Worm (Caenorhabditis elegans) whole organism, late embryonic: ENCODE measurements around the gene F44E5.15.

Experiments used
- C08G9.2 ChIP-seq: sonication (generic microtip); optimal IDR thresholded peaks from 2 replicates; lab custom pipeline; 2016; ENCODE audit warnings: mild to moderate bottlenecking, missing genetic modification characterization, moderate library complexity, missing compliant biosample characterization
- C38D4.7 ChIP-seq: fragments of 200-800 bp; sonication (Bioruptor generic); optimal IDR thresholded peaks from 2 replicates; lab custom pipeline; 2018; ENCODE audit warnings: mild to moderate bottlenecking, missing genetic modification characterization, moderate library complexity, missing compliant biosample characterization
- K02D7.2 ChIP-seq: sonication (generic microtip); optimal IDR thresholded peaks from 2 replicates; lab custom pipeline; 2017; ENCODE audit warnings: mild to moderate bottlenecking, missing genetic modification characterization, missing compliant biosample characterization
- K09A11.1 ChIP-seq: sonication (generic microtip); optimal IDR thresholded peaks from 2 replicates; lab custom pipeline; 2017; ENCODE audit warnings: antibody characterized with exemption, mild to moderate bottlenecking, missing genetic modification characterization, missing compliant biosample characterization; ENCODE audit not compliant: insufficient read depth
- Y22D7AL.16 ChIP-seq: sonication (generic microtip); optimal IDR thresholded peaks from 2 replicates; lab custom pipeline; 2016; ENCODE audit warnings: missing genetic modification characterization, missing compliant biosample characterization
- ahr-1 ChIP-seq: sonication (generic microtip); optimal IDR thresholded peaks from 2 replicates; lab custom pipeline; 2016; ENCODE audit warnings: missing genetic modification characterization, missing compliant biosample characterization
- ceh-18 ChIP-seq: sonication (generic microtip); optimal IDR thresholded peaks from 2 replicates; lab custom pipeline; 2016; ENCODE audit warnings: missing genetic modification characterization, missing compliant biosample characterization
- ceh-19 ChIP-seq: fragments of 200-800 bp; sonication (Bioruptor generic); optimal IDR thresholded peaks from 2 replicates; lab custom pipeline; 2018; ENCODE audit warnings: mild to moderate bottlenecking, missing genetic modification characterization, missing compliant biosample characterization
- ceh-31 ChIP-seq: sonication (generic microtip); optimal IDR thresholded peaks from 2 replicates; lab custom pipeline; 2016; ENCODE audit warnings: missing genetic modification characterization, missing compliant biosample characterization
- ceh-6 ChIP-seq: fragments of 200-800 bp; sonication (Bioruptor generic); optimal IDR thresholded peaks from 2 replicates; lab custom pipeline; 2018; ENCODE audit warnings: mild to moderate bottlenecking, missing genetic modification characterization, missing compliant biosample characterization
- che-1 ChIP-seq: sonication (generic microtip); optimal IDR thresholded peaks from 2 replicates; lab custom pipeline; 2016; ENCODE audit warnings: mild to moderate bottlenecking, missing genetic modification characterization, missing compliant biosample characterization
- elt-2 ChIP-seq: sonication (generic microtip); optimal IDR thresholded peaks from 2 replicates; lab custom pipeline; 2016; ENCODE audit warnings: missing genetic modification reagents, missing genetic modification characterization, missing compliant biosample characterization
- ets-4 ChIP-seq: sonication (generic microtip); optimal IDR thresholded peaks from 2 replicates; lab custom pipeline; 2016; ENCODE audit warnings: missing genetic modification characterization, missing compliant biosample characterization
- fkh-10 ChIP-seq: fragments of 150-350 bp; optimal IDR thresholded peaks from 2 replicates; lab custom pipeline; 2014; ENCODE audit warnings: missing biosample characterization, missing genetic modification reagents, missing genetic modification characterization
- fkh-6 ChIP-seq: sonication (generic microtip); optimal IDR thresholded peaks from 2 replicates; lab custom pipeline; 2016; ENCODE audit warnings: missing genetic modification characterization, missing compliant biosample characterization
- gmeb-2 ChIP-seq: sonication (generic microtip); optimal IDR thresholded peaks from 2 replicates; lab custom pipeline; 2016; ENCODE audit warnings: missing genetic modification characterization, inconsistent platforms, missing compliant biosample characterization
- hlh-13 ChIP-seq: fragments of 200-800 bp; sonication (Bioruptor generic); optimal IDR thresholded peaks from 2 replicates; lab custom pipeline; 2018; ENCODE audit warnings: mild to moderate bottlenecking, missing genetic modification characterization, missing compliant biosample characterization
- hlh-30 ChIP-seq: sonication (generic microtip); optimal IDR thresholded peaks from 2 replicates; lab custom pipeline; 2017; ENCODE audit warnings: antibody characterized with exemption, missing genetic modification characterization, missing compliant biosample characterization; ENCODE audit not compliant: insufficient read depth
- hlh-6 ChIP-seq: sonication (generic microtip); optimal IDR thresholded peaks from 2 replicates; lab custom pipeline; 2016; ENCODE audit warnings: missing genotype, missing genetic modification characterization, missing compliant biosample characterization
- lim-6 ChIP-seq: sonication (generic microtip); optimal IDR thresholded peaks from 2 replicates; lab custom pipeline; 2016; ENCODE audit warnings: missing genetic modification characterization, missing compliant biosample characterization
- madf-2 ChIP-seq: sonication (generic microtip); optimal IDR thresholded peaks from 2 replicates; lab custom pipeline; 2017; ENCODE audit warnings: missing genetic modification characterization, missing compliant biosample characterization
- mec-3 ChIP-seq: sonication (generic microtip); optimal IDR thresholded peaks from 2 replicates; lab custom pipeline; 2016; ENCODE audit warnings: borderline replicate concordance, missing genetic modification characterization, missing compliant biosample characterization
- nfya-1 ChIP-seq: sonication (generic microtip); optimal IDR thresholded peaks from 2 replicates; lab custom pipeline; 2017; ENCODE audit warnings: missing genetic modification characterization, mild to moderate bottlenecking, missing compliant biosample characterization, antibody characterized with exemption, moderate library complexity
- nhr-11 ChIP-seq: fragments of 150-350 bp; optimal IDR thresholded peaks from 2 replicates; lab custom pipeline; 2014; ENCODE audit warnings: missing biosample characterization, missing genetic modification characterization
- npax-4 ChIP-seq: sonication (generic microtip); optimal IDR thresholded peaks from 2 replicates; lab custom pipeline; 2016; ENCODE audit warnings: missing genetic modification characterization, missing compliant biosample characterization
- pat-9 ChIP-seq: fragments of 200-800 bp; sonication (Bioruptor generic); optimal IDR thresholded peaks from 2 replicates; lab custom pipeline; 2018; ENCODE audit warnings: mild to moderate bottlenecking, missing genetic modification characterization, moderate library complexity, missing compliant biosample characterization
- pax-1 ChIP-seq: fragments of 150-350 bp; optimal IDR thresholded peaks from 2 replicates; lab custom pipeline; 2014; ENCODE audit warnings: missing biosample characterization, missing genetic modification characterization
- pha-4 ChIP-seq: fragments of 150-350 bp; optimal IDR thresholded peaks from 2 replicates; lab custom pipeline; 2018; ENCODE audit warnings: missing biosample characterization, missing genetic modification reagents, missing genetic modification characterization
- pqm-1 ChIP-seq: sonication (generic microtip); optimal IDR thresholded peaks from 2 replicates; lab custom pipeline; 2016; ENCODE audit warnings: missing genetic modification characterization, missing compliant biosample characterization
- pros-1 ChIP-seq: fragments of 150-350 bp; optimal IDR thresholded peaks from 2 replicates; lab custom pipeline; 2014; ENCODE audit warnings: missing biosample characterization, missing genetic modification reagents, missing genetic modification characterization
- syd-9 ChIP-seq: sonication (generic microtip); optimal IDR thresholded peaks from 2 replicates; lab custom pipeline; 2016; ENCODE audit warnings: mild to moderate bottlenecking, missing genetic modification characterization, moderate library complexity, missing compliant biosample characterization
- ttx-3 ChIP-seq: sonication (generic microtip); optimal IDR thresholded peaks from 2 replicates; lab custom pipeline; 2016; ENCODE audit warnings: missing genetic modification reagents, missing genetic modification characterization, missing compliant biosample characterization
- unc-3 ChIP-seq, 2 experiments: fragments of 200-800 bp in 1 of 2; sonication (Bioruptor generic) in 1 of 2; sonication (generic microtip) in 1 of 2; conservative IDR thresholded peaks in 1 of 2; optimal IDR thresholded peaks in 1 of 2; 2 replicates each; pipeline versions ENCODE4 v1.3.6 to Lab custom; 2016 to 2022; ENCODE audit warnings: missing compliant biosample characterization in 2 of 2, missing genetic modification characterization in 2 of 2, missing genetic modification reagents in 1 of 2
- unc-42 ChIP-seq: sonication (generic microtip); optimal IDR thresholded peaks from 2 replicates; lab custom pipeline; 2016; ENCODE audit warnings: missing genotype, missing genetic modification characterization, missing compliant biosample characterization
- unc-55 ChIP-seq: sonication (generic microtip); optimal IDR thresholded peaks from 2 replicates; lab custom pipeline; 2017; ENCODE audit warnings: missing biosample characterization, missing genetic modification reagents, missing genetic modification characterization
- unc-86 ChIP-seq: sonication (generic microtip); optimal IDR thresholded peaks from 2 replicates; lab custom pipeline; 2016; ENCODE audit warnings: missing genetic modification characterization, missing compliant biosample characterization
- zip-5 ChIP-seq: sonication (generic microtip); optimal IDR thresholded peaks from 2 replicates; lab custom pipeline; 2016; ENCODE audit warnings: missing genetic modification characterization, missing compliant biosample characterization

F44E5.15 gene

ce11 chrII:11772364-11772763 lies at the start of gene F44E5.15:
TSS of gene F44E5.15 (plus strand) at chrII:11772664.
- no peak for TF ChIP-seq K09A11.1
- TF ChIP-seq ahr-1 (tag; lab: Kevin White, UChicago): no peak
- TF ChIP-seq C38D4.7 (GFP tag; lab: Kevin White, UChicago): no peak
- TF ChIP-seq che-1 (tag; lab: Kevin White, UChicago): no peak
- TF ChIP-seq lim-6: no peak
- TF ChIP-seq nhr-11 (tag; lab: Kevin White, UChicago): no peak
- no peak for TF ChIP-seq npax-4 (tag; lab: Kevin White, UChicago)
- no peak for TF ChIP-seq mec-3 (tag; lab: Kevin White, UChicago)
- TF ChIP-seq hlh-13 (GFP tag; lab: Kevin White, UChicago): no peak

ce11 chrII:11723904-11724303 lies 48.6 kb upstream of the F44E5.15 start, which contains the start of gene ldh-1:
TSS of gene ldh-1 (plus strand) at chrII:11724204.
- no peak for TF ChIP-seq pat-9 (tag; lab: Kevin White, UChicago)
- TF ChIP-seq ceh-18: no peak
- TF ChIP-seq madf-2 (tag; lab: Kevin White, UChicago): no peak
- no peak for TF ChIP-seq C08G9.2
- no peak for TF ChIP-seq unc-55 (GFP tag; lab: Kevin White, UChicago)
- no peak for TF ChIP-seq ceh-6 (GFP tag; lab: Kevin White, UChicago)
- TF ChIP-seq zip-5: no peak
- no peak for TF ChIP-seq npax-4 (tag; lab: Kevin White, UChicago)
- no peak for TF ChIP-seq hlh-6 (tag; lab: Kevin White, UChicago)
- TF ChIP-seq ceh-19: no peak
- TF ChIP-seq K02D7.2 (tag; lab: Kevin White, UChicago): no peak
- TF ChIP-seq mec-3 (tag; lab: Kevin White, UChicago): no peak

ce11 chrII:11724362-11724761 lies 48.1 kb upstream of the F44E5.15 start:
- TF ChIP-seq unc-86 (no peak), unc-42 (tag; lab: Kevin White, UChicago) (peak; percentile 86), pax-1 (no peak), pqm-1 (no peak), syd-9 (tag; lab: Kevin White, UChicago) (no peak), mec-3 (tag; lab: Kevin White, UChicago) (no peak), npax-4 (tag; lab: Kevin White, UChicago) (no peak), K09A11.1 (no peak), Y22D7AL.16 (tag; lab: Kevin White, UChicago) (no peak), elt-2 (tag; lab: Kevin White, UChicago) (no peak), ceh-18 (peak; percentile 33), gmeb-2 (no peak), pha-4 (no peak), madf-2 (tag; lab: Kevin White, UChicago) (no peak), nfya-1 (tag; lab: Kevin White, UChicago) (peak; percentile 17), fkh-6 (tag; lab: Kevin White, UChicago) (no peak), fkh-10 (GFP tag; lab: Kevin White, UChicago) (no peak), unc-55 (GFP tag; lab: Kevin White, UChicago) (peak; percentile 29), ttx-3 (tag; lab: Kevin White, UChicago) (no peak), ceh-31 (peak; percentile 34)

- TF ChIP-seq pros-1 (tag; lab: Kevin White, UChicago) (no peak), lim-6 (no peak), pqm-1 (no peak), hlh-6 (tag; lab: Kevin White, UChicago) (no peak), unc-3 (GFP tag; conservative IDR thresholded peaks at IDR 0.05; lab: Robert Waterston, UW) (no peak), unc-3 (tag; optimal IDR thresholded peaks at IDR 0.05; lab: Kevin White, UChicago) (no peak), C08G9.2 (no peak), ets-4 (tag; lab: Kevin White, UChicago) (no peak), hlh-30 (tag; lab: Kevin White, UChicago) (no peak), mec-3 (tag; lab: Kevin White, UChicago) (no peak), madf-2 (tag; lab: Kevin White, UChicago) (no peak)
Measured at ce11 chrII:11725615-11726014, 46.8 kb upstream of the F44E5.15 start.
